Worm (Caenorhabditis elegans) whole organism, young adult: ENCODE measurements around the gene tsp-20.
A peak's percentile ranks its signal among the peaks of the same experiment; 100 is the strongest.

ENCODE experiments used
- B0035.1 ChIP-seq: sonication (generic microtip); optimal IDR thresholded peaks from 2 replicates; lab custom pipeline; 2016; ENCODE audit warnings: missing genetic modification characterization, mild to moderate bottlenecking, missing compliant biosample characterization, missing genotype, missing genetic modification reagents
- B0261.1 ChIP-seq: sonication (generic microtip); optimal IDR thresholded peaks from 2 replicates; lab custom pipeline; 2016; ENCODE audit warnings: mild to moderate bottlenecking, missing genetic modification characterization, moderate library complexity, missing compliant biosample characterization
- D2030.7 ChIP-seq: fragments of 200-800 bp; sonication (Bioruptor generic); IDR thresholded peaks from 2 replicates; pipeline ENCODE4 v1.3.6; 2022; ENCODE audit warnings: missing genetic modification reagents, missing genetic modification characterization, missing compliant biosample characterization
- F10E7.11 ChIP-seq: sonication (generic microtip); optimal IDR thresholded peaks from 2 replicates; lab custom pipeline; 2017; ENCODE audit warnings: mild to moderate bottlenecking, missing genetic modification characterization, moderate library complexity, missing compliant biosample characterization
- F49E8.2 ChIP-seq: sonication (generic microtip); optimal IDR thresholded peaks from 3 replicates; lab custom pipeline; 2017; ENCODE audit warnings: missing genetic modification characterization, mild to moderate bottlenecking, missing compliant biosample characterization, antibody characterized with exemption, moderate library complexity; ENCODE audit not compliant: insufficient read depth
- F57C9.4 ChIP-seq: sonication (generic microtip); optimal IDR thresholded peaks from 2 replicates; lab custom pipeline; 2017; ENCODE audit warnings: mild to moderate bottlenecking, missing genetic modification characterization, missing compliant biosample characterization
- K11D2.4 ChIP-seq: fragments of 200-800 bp; sonication (Bioruptor generic); IDR thresholded peaks from 2 replicates; pipeline ENCODE4 v1.3.6; 2022; ENCODE audit warnings: missing genetic modification reagents, missing genetic modification characterization, missing compliant biosample characterization
- K12H6.12 ChIP-seq: fragments of 200-800 bp; sonication (Bioruptor generic); optimal IDR thresholded peaks from 2 replicates; lab custom pipeline; 2018; ENCODE audit warnings: mild to moderate bottlenecking, missing genetic modification characterization, missing compliant biosample characterization
- Y53G8AR.9 ChIP-seq: fragments of 200-800 bp; sonication (Bioruptor generic); conservative IDR thresholded peaks from 2 replicates; pipeline ENCODE4 v1.3.6; 2022; ENCODE audit warnings: missing genetic modification reagents, missing genetic modification characterization, missing compliant biosample characterization
- Y67H2A.10 ChIP-seq: fragments of 200-800 bp; sonication (Bioruptor generic); conservative IDR thresholded peaks from 2 replicates; pipeline ENCODE4 v1.3.6; 2022; ENCODE audit warnings: missing genetic modification reagents, missing genetic modification characterization, missing compliant biosample characterization
- ZK185.1 ChIP-seq: sonication (generic microtip); optimal IDR thresholded peaks from 2 replicates; lab custom pipeline; 2016; ENCODE audit warnings: mild to moderate bottlenecking, missing genetic modification characterization, missing compliant biosample characterization; ENCODE audit not compliant: poor library complexity, severe bottlenecking
- akir-1 ChIP-seq: fragments of 200-800 bp; sonication (Bioruptor generic); optimal IDR thresholded peaks from 2 replicates; lab custom pipeline; 2018; ENCODE audit warnings: mild to moderate bottlenecking, missing genetic modification characterization, moderate library complexity, missing compliant biosample characterization
- ama-1 ChIP-seq, 3 experiments: fragments of 150-350 bp in 1 of 3; sonication (generic microtip) in 2 of 3; optimal IDR thresholded peaks; 2 replicates each; lab custom pipeline; 2014 to 2018; ENCODE audit warnings: missing biosample characterization in 2 of 3, missing genetic modification characterization in 2 of 3, missing genetic modification reagents in 2 of 3
- attf-6 ChIP-seq: fragments of 200-800 bp; sonication (Bioruptor generic); IDR thresholded peaks from 2 replicates; pipeline ENCODE4 v1.3.6; 2022; ENCODE audit warnings: missing genetic modification reagents, missing genetic modification characterization, missing compliant biosample characterization
- cebp-1 ChIP-seq, 2 experiments: fragments of 200-800 bp in 1 of 2; sonication (Bioruptor generic) in 1 of 2; sonication (generic microtip) in 1 of 2; IDR thresholded peaks in 1 of 2; optimal IDR thresholded peaks in 1 of 2; 2 replicates each; pipeline versions ENCODE4 v1.3.6 to Lab custom; 2017 to 2022; ENCODE audit warnings: missing compliant biosample characterization in 2 of 2, missing genetic modification characterization in 2 of 2, mild to moderate bottlenecking in 1 of 2, missing genetic modification reagents in 1 of 2, moderate library complexity in 1 of 2
- cebp-2 ChIP-seq: fragments of 200-800 bp; sonication (Bioruptor generic); IDR thresholded peaks from 2 replicates; pipeline ENCODE4 v1.3.6; 2022; ENCODE audit warnings: missing genetic modification characterization, missing compliant biosample characterization
- chd-7 ChIP-seq: sonication (generic microtip); optimal IDR thresholded peaks from 2 replicates; lab custom pipeline; 2016; ENCODE audit warnings: mild to moderate bottlenecking, missing genetic modification characterization, moderate library complexity, missing compliant biosample characterization
- dox-1 ChIP-seq: fragments of 200-800 bp; sonication (Bioruptor generic); IDR thresholded peaks from 2 replicates; pipeline ENCODE4 v1.3.6; 2022; ENCODE audit warnings: missing genetic modification reagents, missing genetic modification characterization, missing compliant biosample characterization
- dpff-1 ChIP-seq: sonication (generic microtip); optimal IDR thresholded peaks from 2 replicates; lab custom pipeline; 2017; ENCODE audit warnings: mild to moderate bottlenecking, missing genetic modification characterization, missing compliant biosample characterization
- him-1 ChIP-seq: sonication (generic microtip); optimal IDR thresholded peaks from 2 replicates; lab custom pipeline; 2016; ENCODE audit warnings: missing genotype, missing genetic modification reagents, missing genetic modification characterization, missing compliant biosample characterization
- hmg-20 ChIP-seq: fragments of 200-800 bp; sonication (Bioruptor generic); IDR thresholded peaks from 2 replicates; pipeline ENCODE4 v1.3.6; 2022; ENCODE audit warnings: missing genetic modification reagents, missing genetic modification characterization, missing compliant biosample characterization
- let-607 ChIP-seq, 2 experiments: fragments of 200-800 bp in 1 of 2; sonication (Bioruptor generic) in 1 of 2; sonication (generic microtip) in 1 of 2; optimal IDR thresholded peaks; 2 replicates each; lab custom pipeline; 2016 to 2018; ENCODE audit warnings: mild to moderate bottlenecking in 2 of 2, missing compliant biosample characterization in 2 of 2, missing genetic modification characterization in 2 of 2, moderate library complexity in 2 of 2, missing genotype in 1 of 2
- lin-26 ChIP-seq: fragments of 200-800 bp; sonication (Bioruptor generic); IDR thresholded peaks from 2 replicates; pipeline ENCODE4 v1.3.6; 2022; ENCODE audit warnings: missing genetic modification reagents, missing genetic modification characterization, missing compliant biosample characterization
- lsl-1 ChIP-seq: fragments of 200-800 bp; sonication (Bioruptor generic); optimal IDR thresholded peaks from 2 replicates; lab custom pipeline; 2018; ENCODE audit warnings: mild to moderate bottlenecking, missing genetic modification characterization, moderate library complexity, missing compliant biosample characterization
- lsy-27 ChIP-seq: sonication (generic microtip); optimal IDR thresholded peaks from 2 replicates; lab custom pipeline; 2017; ENCODE audit warnings: missing genetic modification characterization, mild to moderate bottlenecking, missing compliant biosample characterization, antibody characterized with exemption, missing genotype, borderline replicate concordance; ENCODE audit not compliant: insufficient read depth
- mel-28 ChIP-seq: sonication (generic microtip); optimal IDR thresholded peaks from 2 replicates; lab custom pipeline; 2016; ENCODE audit warnings: borderline replicate concordance, mild to moderate bottlenecking, missing genetic modification characterization, missing compliant biosample characterization
- mes-4 ChIP-seq: sonication (generic microtip); optimal IDR thresholded peaks from 2 replicates; lab custom pipeline; 2016; ENCODE audit warnings: missing genotype, missing genetic modification characterization, missing compliant biosample characterization
- nfya-2 ChIP-seq: fragments of 200-800 bp; sonication (Bioruptor generic); IDR thresholded peaks from 2 replicates; pipeline ENCODE4 v1.3.6; 2022; ENCODE audit warnings: missing genetic modification reagents, missing genetic modification characterization, missing compliant biosample characterization
- nhr-80 ChIP-seq: sonication (generic microtip); optimal IDR thresholded peaks from 2 replicates; lab custom pipeline; 2016; ENCODE audit warnings: missing genetic modification characterization, missing compliant biosample characterization
- pbrm-1 ChIP-seq: fragments of 200-800 bp; sonication (Bioruptor generic); IDR thresholded peaks from 2 replicates; pipeline ENCODE4 v1.3.6; 2022; ENCODE audit warnings: missing genetic modification reagents, missing genetic modification characterization, missing compliant biosample characterization
- pha-4 ChIP-seq: fragments of 150-350 bp; sonication (generic microtip); optimal IDR thresholded peaks from 2 replicates; lab custom pipeline; 2014; ENCODE audit warnings: missing biosample characterization, missing genetic modification reagents, missing genetic modification characterization
- rec-8 ChIP-seq, 2 experiments: sonication (generic microtip); optimal IDR thresholded peaks; 2 replicates each; lab custom pipeline; 2016; ENCODE audit warnings: mild to moderate bottlenecking in 2 of 2, missing genetic modification characterization in 2 of 2, missing genetic modification reagents in 2 of 2, missing genotype in 2 of 2, missing biosample characterization in 1 of 2, missing compliant biosample characterization in 1 of 2, moderate library complexity in 1 of 2
- sdz-38 ChIP-seq: sonication (generic microtip); optimal IDR thresholded peaks from 2 replicates; lab custom pipeline; 2016; ENCODE audit warnings: missing genotype, missing genetic modification characterization, missing compliant biosample characterization
- unc-130 ChIP-seq: sonication (generic microtip); optimal IDR thresholded peaks from 2 replicates; lab custom pipeline; 2016; ENCODE audit warnings: missing genetic modification reagents, missing genetic modification characterization, missing compliant biosample characterization
- unc-62 ChIP-seq: fragments of 150-350 bp; optimal IDR thresholded peaks from 2 replicates; lab custom pipeline; 2014; ENCODE audit warnings: missing biosample characterization, missing genetic modification reagents, missing genetic modification characterization
- zim-3 ChIP-seq: sonication (generic microtip); optimal IDR thresholded peaks from 2 replicates; lab custom pipeline; 2017; ENCODE audit warnings: mild to moderate bottlenecking, missing genetic modification characterization, moderate library complexity, missing compliant biosample characterization
- ztf-18 ChIP-seq: sonication (generic microtip); optimal IDR thresholded peaks from 2 replicates; lab custom pipeline; 2016; ENCODE audit warnings: missing genotype, mild to moderate bottlenecking, missing genetic modification characterization, missing compliant biosample characterization
- ztf-3 ChIP-seq: fragments of 200-800 bp; sonication (Bioruptor generic); optimal IDR thresholded peaks from 2 replicates; lab custom pipeline; 2018; ENCODE audit warnings: mild to moderate bottlenecking, missing genetic modification characterization, missing compliant biosample characterization
- ztf-6 ChIP-seq: fragments of 200-800 bp; sonication (Bioruptor generic); IDR thresholded peaks from 2 replicates; pipeline ENCODE4 v1.3.6; 2022; ENCODE audit warnings: missing genetic modification reagents, missing genetic modification characterization, missing compliant biosample characterization

The tsp-20 gene

DNA sequence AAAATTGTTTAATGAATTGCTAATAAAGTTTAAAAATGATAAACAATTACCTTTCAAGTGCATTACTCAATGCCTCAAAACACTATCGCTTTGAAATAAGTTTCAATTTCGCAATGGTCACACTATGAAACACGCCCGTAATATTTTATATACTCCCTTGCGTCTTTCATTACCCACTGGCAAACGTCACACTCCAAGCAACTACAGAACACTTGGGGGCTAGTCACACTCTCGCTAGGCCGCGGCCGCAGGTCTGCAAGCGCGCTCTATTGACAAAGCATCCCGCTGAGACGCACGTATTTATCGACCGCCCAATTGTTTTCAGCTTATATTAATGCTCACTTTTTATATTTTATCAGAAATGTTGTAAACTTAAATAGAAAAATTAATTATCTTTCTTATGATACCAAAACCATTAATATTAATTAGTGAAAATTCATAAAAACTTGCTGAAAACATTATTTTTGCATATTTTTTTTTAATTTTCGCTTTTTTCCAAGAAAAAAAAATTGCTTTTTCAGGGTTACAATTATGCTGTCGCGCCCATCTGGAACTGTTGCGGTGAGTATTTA lies 15.8 kb downstream of the tsp-20 start, which contains the start of the genes nmat-1 and ucr-2.1 (continued):
- peak; percentile 86 for TF ChIP-seq dox-1 (GFP tag; lab: Robert Waterston, UW)
- no peak for TF ChIP-seq cebp-2 (GFP tag; lab: Robert Waterston, UW)
- TF ChIP-seq, all 124 proteins: peak for 27

DNA sequence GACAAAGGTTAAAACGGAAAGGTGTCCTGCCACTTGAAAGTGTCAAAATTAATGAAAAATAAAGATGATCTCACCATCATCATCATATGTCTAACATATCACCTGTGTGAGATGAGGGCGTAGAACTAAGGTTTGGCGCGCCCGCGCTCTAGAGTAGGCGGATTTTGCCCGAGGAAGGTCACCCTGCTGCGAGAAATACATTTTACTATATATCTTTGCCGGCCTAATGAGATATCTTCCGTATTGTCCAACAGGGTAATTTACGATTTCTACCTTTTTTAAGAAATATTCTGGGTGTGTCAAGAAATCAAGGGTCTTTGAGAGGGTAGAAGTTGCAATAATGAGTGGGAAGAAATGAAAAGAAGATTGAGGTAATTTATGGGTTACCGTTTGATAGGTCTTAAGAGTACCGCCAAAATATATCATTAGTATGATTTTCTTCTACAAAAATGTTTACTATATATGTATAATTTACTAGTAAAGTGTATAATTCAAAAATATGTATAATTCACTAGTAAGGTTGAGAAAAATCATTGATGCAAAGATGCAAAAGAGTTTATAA lies 25.9 kb downstream of the tsp-20 start:
- no peak for TF ChIP-seq B0261.1
- TF ChIP-seq ama-1 (optimal IDR thresholded peaks at IDR 0.05; lab: Kevin White, UChicago), result no peak
- no peak for TF ChIP-seq ama-1 (GFP tag; optimal IDR thresholded peaks at IDR 0.05; lab: Kevin White, UChicago)
- no peak for TF ChIP-seq F49E8.2 (tag; lab: Kevin White, UChicago)
- no peak for TF ChIP-seq B0035.1 (tag; lab: Kevin White, UChicago)
- TF ChIP-seq chd-7 (tag; lab: Kevin White, UChicago), result no peak
- no peak for TF ChIP-seq akir-1 (GFP tag; lab: Kevin White, UChicago)
- no peak for TF ChIP-seq ztf-3 (GFP tag; lab: Kevin White, UChicago)
- TF ChIP-seq attf-6 (GFP tag; lab: Robert Waterston, UW), result no peak
- TF ChIP-seq cebp-2 (GFP tag; lab: Robert Waterston, UW), result no peak
- TF ChIP-seq D2030.7 (GFP tag; lab: Robert Waterston, UW), result no peak
- TF ChIP-seq Y67H2A.10 (GFP tag; lab: Robert Waterston, UW), result no peak
- TF ChIP-seq rec-8 (tag; optimal IDR thresholded peaks at IDR 0.05; lab: Kevin White, UChicago), result no peak
- TF ChIP-seq lsy-27 (tag; lab: Kevin White, UChicago), result no peak
- no peak for TF ChIP-seq F10E7.11 (tag; lab: Kevin White, UChicago)
- no peak for TF ChIP-seq mel-28 (tag; lab: Kevin White, UChicago)

DNA sequence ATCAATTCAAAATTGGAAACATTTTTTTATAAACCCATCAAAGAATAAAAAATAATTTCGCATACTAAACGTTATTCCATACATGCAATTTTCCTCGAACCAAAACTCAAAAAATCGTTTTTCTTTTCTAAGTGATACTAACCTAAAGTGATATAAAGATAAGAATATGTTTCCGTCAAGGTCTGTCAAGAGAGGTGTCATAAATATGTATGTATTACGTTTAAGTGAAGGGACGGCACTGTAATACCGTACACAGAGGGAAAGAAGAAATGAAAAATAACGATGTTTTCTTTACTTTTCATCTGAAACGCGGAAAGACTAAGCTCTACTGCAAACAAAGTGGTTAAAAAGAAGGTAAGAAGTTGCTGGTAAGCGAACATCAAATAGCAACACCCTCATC lies 27.4 kb downstream of the tsp-20 start:
- no peak for TF ChIP-seq ZK185.1
- TF ChIP-seq nhr-80 (tag; lab: Kevin White, UChicago), result peak; percentile 34

DNA sequence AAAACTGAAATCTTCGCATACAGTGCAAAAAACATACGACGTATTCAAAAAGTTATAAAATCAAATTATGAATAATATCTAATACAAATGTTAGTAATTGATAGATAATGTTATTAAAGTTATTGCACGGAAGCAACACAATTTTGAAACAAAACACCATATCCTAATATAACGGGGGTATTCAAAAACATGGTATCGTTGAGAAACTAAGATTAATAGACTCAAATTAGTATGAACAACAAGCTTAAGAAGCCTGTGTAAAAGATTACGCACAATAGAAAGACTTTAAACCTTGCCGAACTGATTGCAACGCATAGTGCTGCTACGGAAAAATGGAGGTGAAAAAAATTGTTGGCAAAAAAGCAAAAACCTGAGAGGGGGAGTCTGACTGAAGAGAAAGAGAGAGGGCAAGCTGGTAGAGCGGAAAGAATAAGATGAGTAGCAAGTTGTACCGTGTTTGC lies 28.3 kb downstream of the tsp-20 start, which contains the start of gene sma-5:
TSS of gene sma-5 (minus strand) at position 51 of the 461 bp plus-strand sequence.
- TF ChIP-seq dpff-1 (tag; lab: Kevin White, UChicago), result no peak
- TF ChIP-seq mes-4, result no peak
- TF ChIP-seq unc-130 (GFP tag; lab: Kevin White, UChicago), result no peak
- no peak for TF ChIP-seq zim-3 (tag; lab: Kevin White, UChicago)
- TF ChIP-seq rec-8 (tag; optimal IDR thresholded peaks at IDR 0.05; lab: Kevin White, UChicago), result no peak

DNA sequence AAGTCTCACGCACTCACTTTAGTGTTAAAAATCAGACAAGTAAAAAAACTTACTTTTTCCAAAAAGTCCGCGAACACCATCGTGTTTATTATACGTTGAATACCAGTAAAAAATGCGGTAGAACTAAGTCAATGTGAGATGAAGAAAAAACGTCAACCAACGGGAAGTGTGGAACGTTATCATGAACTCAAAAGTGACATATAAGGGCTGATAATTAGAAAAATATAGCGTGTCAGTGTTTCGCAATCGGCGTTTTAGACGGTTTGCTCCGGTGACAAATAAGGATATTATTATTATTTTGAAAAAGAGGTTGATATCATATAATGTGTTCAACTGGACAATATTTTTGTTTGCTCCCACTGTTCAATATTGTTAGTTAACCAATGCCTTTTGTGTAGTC lies 28.9 kb downstream of the tsp-20 start:
- TF ChIP-seq nfya-2 (GFP tag; lab: Robert Waterston, UW) (no peak), ztf-18 (tag; lab: Kevin White, UChicago) (no peak), Y53G8AR.9 (no peak), cebp-1 (GFP tag; IDR thresholded peaks at IDR 0.05; lab: Robert Waterston, UW) (peak; percentile 79), cebp-1 (tag; optimal IDR thresholded peaks at IDR 0.05; lab: Kevin White, UChicago) (peak; percentile 88), chd-7 (tag; lab: Kevin White, UChicago) (no peak), pha-4 (no peak), ztf-6 (GFP tag; lab: Robert Waterston, UW) (no peak), sdz-38 (tag; lab: Kevin White, UChicago) (no peak), K11D2.4 (GFP tag; lab: Robert Waterston, UW) (no peak), nhr-80 (tag; lab: Kevin White, UChicago) (peak; percentile 81), lsl-1 (GFP tag; lab: Kevin White, UChicago) (no peak), let-607 (tag; optimal IDR thresholded peaks at IDR 0.05; lab: Kevin White, UChicago) (no peak), pbrm-1 (GFP tag; lab: Robert Waterston, UW) (no peak), hmg-20 (GFP tag; lab: Robert Waterston, UW) (no peak), lin-26 (GFP tag; lab: Robert Waterston, UW) (no peak), him-1 (tag; lab: Kevin White, UChicago) (no peak), unc-62 (GFP tag; lab: Kevin White, UChicago) (peak; percentile 74), F57C9.4 (no peak), K12H6.12 (tag; lab: Kevin White, UChicago) (no peak)
